Worm (Caenorhabditis elegans): ENCODE results near the gene C49F5.5.

Gene C49F5.5

DNA sequence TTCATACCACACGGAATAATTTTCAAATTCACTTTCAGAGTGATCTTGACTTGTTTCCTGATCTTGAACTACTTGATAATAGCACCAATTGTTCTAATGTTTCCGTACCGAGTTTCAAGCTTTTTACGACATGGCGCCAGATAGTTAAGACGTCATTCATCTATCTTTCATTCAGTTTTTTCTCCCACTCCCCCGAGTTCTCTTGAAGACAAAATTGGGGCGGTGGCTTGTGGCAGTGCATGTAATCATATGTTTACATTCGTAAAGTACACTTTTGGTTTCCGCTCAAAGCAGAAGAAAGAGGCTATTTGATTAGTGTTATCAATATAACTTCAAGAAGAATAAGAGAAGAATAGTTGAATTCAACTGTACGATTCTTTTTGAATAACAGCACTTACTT is 13.6 kb downstream of the C49F5.5 start:
- TF ChIP-seq snpc-1.3 (tag; optimal IDR thresholded peaks at IDR 0.05; ENCODE audit: insufficient read depth) (no peak), B0336.3 (GFP tag; IDR thresholded peaks at IDR 0.05) (no peak), cebp-2 (GFP tag; IDR thresholded peaks at IDR 0.05) (no peak), ccch-3 (GFP tag; optimal IDR thresholded peaks at IDR 0.05) (no peak), nhr-80 (tag; optimal IDR thresholded peaks at IDR 0.05) (peak; percentile 68), ztf-22 (GFP tag; optimal IDR thresholded peaks at IDR 0.05) (no peak)

DNA sequence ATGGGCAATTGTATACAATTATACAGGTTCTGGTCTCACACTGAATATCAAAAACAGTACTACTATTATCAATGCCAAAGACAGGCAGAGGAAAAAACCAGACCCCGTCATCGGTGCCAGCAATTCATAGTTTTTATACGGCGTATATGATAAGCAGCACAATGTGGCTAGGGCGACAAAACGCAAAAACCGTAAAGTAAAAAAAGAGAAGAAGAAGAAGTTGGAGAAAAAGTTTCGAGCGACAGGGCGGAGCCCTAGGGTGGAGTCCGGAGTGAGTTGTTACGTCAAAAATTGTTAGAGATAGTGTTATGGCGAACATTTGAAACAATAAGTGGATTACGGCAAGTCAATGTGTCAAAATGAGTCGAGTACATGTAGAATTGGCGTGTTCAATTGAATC is 15.6 kb downstream of the C49F5.5 start:
- TF ChIP-seq F23B12.7 (tag; optimal IDR thresholded peaks at IDR 0.05; ENCODE audit: insufficient read depth) (no peak), dox-1 (GFP tag; IDR thresholded peaks at IDR 0.05) (peak; percentile 48; the same call in 1 of the 2 replicates), ccch-3 (GFP tag; optimal IDR thresholded peaks at IDR 0.05) (no peak), let-607 (tag; optimal IDR thresholded peaks at IDR 0.05) (peak; percentile 40 to 52), nhr-80 (tag; optimal IDR thresholded peaks at IDR 0.05) (peak; percentile 83)

DNA sequence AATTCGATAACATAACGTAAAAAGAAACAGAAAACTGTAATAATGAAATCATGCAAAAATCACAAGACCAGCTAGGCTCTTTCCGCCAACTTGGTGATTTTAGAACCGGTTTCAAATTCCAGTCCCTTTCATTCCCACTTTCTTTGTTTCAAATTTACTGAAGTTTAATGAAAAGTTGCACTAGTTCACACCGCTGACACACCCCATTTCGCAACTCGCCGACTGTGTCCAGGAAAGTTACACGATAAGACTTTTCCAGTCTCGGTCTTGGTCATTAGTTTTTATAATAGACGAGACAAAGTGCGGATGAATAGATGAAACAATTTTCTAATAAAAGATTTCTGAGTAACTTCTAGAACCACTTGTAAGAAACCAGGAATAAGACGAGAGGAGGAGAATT is 18.0 kb downstream of the C49F5.5 start:
- no peak for TF ChIP-seq atf-7 (tag; optimal IDR thresholded peaks at IDR 0.05)
- TF ChIP-seq Y67H2A.10 (GFP tag; conservative IDR thresholded peaks at IDR 0.05): no peak
- peak; percentile 57; the same call in 1 of the 2 replicates for TF ChIP-seq cebp-1 (GFP tag; IDR thresholded peaks at IDR 0.05)
- peak; percentile 77 for TF ChIP-seq cebp-1 (tag; optimal IDR thresholded peaks at IDR 0.05)
- no peak for TF ChIP-seq lin-26 (GFP tag; IDR thresholded peaks at IDR 0.05)
- no peak for TF ChIP-seq nfya-1 (tag; optimal IDR thresholded peaks at IDR 0.05; ENCODE audit: borderline replicate concordance, insufficient read depth)
- no peak for TF ChIP-seq F55B11.4 (tag; optimal IDR thresholded peaks at IDR 0.05; ENCODE audit: borderline replicate concordance, insufficient read depth)
- TF ChIP-seq ztf-25 (GFP tag; IDR thresholded peaks at IDR 0.05): no peak
- TF ChIP-seq attf-3 (GFP tag; conservative IDR thresholded peaks at IDR 0.05): no peak
- no peak for TF ChIP-seq aptf-3 (GFP tag; IDR thresholded peaks at IDR 0.05)
- no peak for TF ChIP-seq F49E8.2 (tag; optimal IDR thresholded peaks at IDR 0.05; ENCODE audit: insufficient read depth)
- no peak for TF ChIP-seq C17E4.6 (GFP tag; IDR thresholded peaks at IDR 0.05)
- TF ChIP-seq ceh-100 (GFP tag; IDR thresholded peaks at IDR 0.05): no peak
- TF ChIP-seq F39B2.1 (GFP tag; IDR thresholded peaks at IDR 0.05): no peak
- no peak for TF ChIP-seq let-526 (GFP tag; IDR thresholded peaks at IDR 0.05)
- peak; percentile 51 for TF ChIP-seq nhr-80 (tag; optimal IDR thresholded peaks at IDR 0.05)

DNA sequence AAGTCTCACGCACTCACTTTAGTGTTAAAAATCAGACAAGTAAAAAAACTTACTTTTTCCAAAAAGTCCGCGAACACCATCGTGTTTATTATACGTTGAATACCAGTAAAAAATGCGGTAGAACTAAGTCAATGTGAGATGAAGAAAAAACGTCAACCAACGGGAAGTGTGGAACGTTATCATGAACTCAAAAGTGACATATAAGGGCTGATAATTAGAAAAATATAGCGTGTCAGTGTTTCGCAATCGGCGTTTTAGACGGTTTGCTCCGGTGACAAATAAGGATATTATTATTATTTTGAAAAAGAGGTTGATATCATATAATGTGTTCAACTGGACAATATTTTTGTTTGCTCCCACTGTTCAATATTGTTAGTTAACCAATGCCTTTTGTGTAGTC is 18.9 kb downstream of the C49F5.5 start:
- TF ChIP-seq somi-1 (GFP tag; optimal IDR thresholded peaks at IDR 0.05) (no peak), aptf-3 (GFP tag; IDR thresholded peaks at IDR 0.05) (no peak), bed-2 (GFP tag; IDR thresholded peaks at IDR 0.05) (no peak), F23B12.7 (tag; optimal IDR thresholded peaks at IDR 0.05; ENCODE audit: insufficient read depth) (no peak), lsl-1 (GFP tag; optimal IDR thresholded peaks at IDR 0.05) (no peak), B0019.2 (GFP tag; conservative IDR thresholded peaks at IDR 0.05) (no peak), F57C9.4 (tag; optimal IDR thresholded peaks at IDR 0.05) (no peak), cebp-1 (GFP tag; IDR thresholded peaks at IDR 0.05) (peak; percentile 79), cebp-1 (tag; optimal IDR thresholded peaks at IDR 0.05) (peak; percentile 88), nhr-90 (tag; optimal IDR thresholded peaks at IDR 0.05) (no peak), repo-1 (tag; optimal IDR thresholded peaks at IDR 0.05) (no peak), madf-10 (tag; optimal IDR thresholded peaks at IDR 0.05) (no peak), Y67H2A.10 (GFP tag; conservative IDR thresholded peaks at IDR 0.05) (no peak), hlh-12 (tag; optimal IDR thresholded peaks at IDR 0.05) (no peak), attf-3 (GFP tag; conservative IDR thresholded peaks at IDR 0.05) (no peak), xnd-1 (tag; optimal IDR thresholded peaks at IDR 0.05) (no peak), F57A8.1 (GFP tag; optimal IDR thresholded peaks at IDR 0.05) (no peak), ztf-26 (tag; optimal IDR thresholded peaks at IDR 0.05) (no peak), unc-62 (GFP tag; optimal IDR thresholded peaks at IDR 0.05) (peak; percentile 74), dox-1 (GFP tag; IDR thresholded peaks at IDR 0.05) (peak; percentile 65), attf-5 (GFP tag; optimal IDR thresholded peaks at IDR 0.05) (no peak), snpc-3.4 (tag; optimal IDR thresholded peaks at IDR 0.05) (no peak), akir-1 (GFP tag; optimal IDR thresholded peaks at IDR 0.05) (no peak), ama-1 (optimal IDR thresholded peaks at IDR 0.05) (no peak), ama-1 (GFP tag; optimal IDR thresholded peaks at IDR 0.05) (no peak), mxl-1 (tag; optimal IDR thresholded peaks at IDR 0.05) (no peak), ztf-3 (GFP tag; optimal IDR thresholded peaks at IDR 0.05) (no peak)
